Fruit fly (Drosophila melanogaster): ENCODE results near the gene CG42395.

DNA sequence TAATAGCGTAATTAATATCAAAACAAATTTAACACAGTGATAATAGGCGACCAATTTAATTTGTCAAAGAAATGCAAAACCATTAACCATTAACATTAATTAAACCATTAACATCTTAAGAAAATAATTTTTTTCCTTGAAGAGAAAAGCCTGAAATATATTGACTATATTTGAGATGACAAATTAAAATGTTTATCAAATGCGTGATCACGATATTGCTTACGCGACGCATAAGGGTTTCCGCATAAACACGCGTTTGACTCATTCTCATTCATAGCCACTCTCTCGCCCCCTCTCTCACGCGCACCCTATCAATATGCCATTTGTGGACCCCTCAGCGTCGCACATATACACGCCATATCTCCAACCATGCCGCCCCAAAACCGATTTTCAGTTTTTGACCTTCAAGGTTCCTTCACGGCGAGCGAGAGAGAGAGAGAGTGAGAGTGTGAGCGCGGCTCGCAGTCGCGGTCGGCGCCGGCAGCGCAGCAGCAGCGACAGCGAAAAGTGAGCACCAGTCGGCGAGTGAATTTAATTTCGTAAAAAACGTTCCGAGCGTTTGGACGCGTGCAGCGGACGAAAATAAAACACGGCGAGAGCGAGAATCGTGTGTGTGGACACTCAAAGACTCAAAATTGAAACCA is 9.4 kb upstream of the CG42395 start, which contains the start of gene Hex-A:
- peak; percentile 98 for TF ChIP-seq esn (GFP tag; optimal IDR thresholded peaks at IDR 0.05)
- peak; percentile 89 for TF ChIP-seq eg (GFP tag; IDR thresholded peaks at IDR 0.05)
- peak; percentile 89 for TF ChIP-seq CG4318 (GFP tag; optimal IDR thresholded peaks at IDR 0.05)
